Worm (Caenorhabditis elegans) whole organism, late embryonic: ENCODE results near the gene sre-54.

ENCODE experiments used
- T23F11.4 ChIP-seq: fragments of 200-800 bp; sonication (Bioruptor generic); optimal IDR thresholded peaks from 2 replicates; lab custom pipeline; 2018; ENCODE audit warnings: mild to moderate bottlenecking, missing genetic modification characterization, missing compliant biosample characterization
- ama-1 ChIP-seq: fragments of 150-350 bp; optimal IDR thresholded peaks from 2 replicates; lab custom pipeline; 2014
- ceh-9 ChIP-seq: sonication (generic microtip); optimal IDR thresholded peaks from 2 replicates; lab custom pipeline; 2016; ENCODE audit warnings: mild to moderate bottlenecking, missing genetic modification characterization, inconsistent platforms, missing compliant biosample characterization
- che-1 ChIP-seq: sonication (generic microtip); optimal IDR thresholded peaks from 2 replicates; lab custom pipeline; 2016; ENCODE audit warnings: mild to moderate bottlenecking, missing genetic modification characterization, missing compliant biosample characterization
- dmd-4 ChIP-seq: sonication (generic microtip); optimal IDR thresholded peaks from 2 replicates; lab custom pipeline; 2016; ENCODE audit warnings: borderline replicate concordance, missing genetic modification characterization, missing compliant biosample characterization
- madf-2 ChIP-seq: sonication (generic microtip); optimal IDR thresholded peaks from 2 replicates; lab custom pipeline; 2017; ENCODE audit warnings: missing genetic modification characterization, missing compliant biosample characterization
- nfya-1 ChIP-seq: sonication (generic microtip); optimal IDR thresholded peaks from 2 replicates; lab custom pipeline; 2017; ENCODE audit warnings: missing genetic modification characterization, mild to moderate bottlenecking, missing compliant biosample characterization, antibody characterized with exemption, moderate library complexity
- pha-4 ChIP-seq: fragments of 150-350 bp; optimal IDR thresholded peaks from 2 replicates; lab custom pipeline; 2018; ENCODE audit warnings: missing biosample characterization, missing genetic modification reagents, missing genetic modification characterization
- pqm-1 ChIP-seq: sonication (generic microtip); optimal IDR thresholded peaks from 2 replicates; lab custom pipeline; 2016; ENCODE audit warnings: missing genetic modification characterization, missing compliant biosample characterization
- syd-9 ChIP-seq: sonication (generic microtip); optimal IDR thresholded peaks from 2 replicates; lab custom pipeline; 2016; ENCODE audit warnings: mild to moderate bottlenecking, missing genetic modification characterization, moderate library complexity, missing compliant biosample characterization
- tbx-2 ChIP-seq: sonication (generic microtip); optimal IDR thresholded peaks from 2 replicates; lab custom pipeline; 2016; ENCODE audit warnings: missing genetic modification characterization, missing compliant biosample characterization
- unc-55 ChIP-seq: sonication (generic microtip); optimal IDR thresholded peaks from 2 replicates; lab custom pipeline; 2017; ENCODE audit warnings: missing biosample characterization, missing genetic modification reagents, missing genetic modification characterization

ce11 chrII:12373921-12374320 is 41.2 kb downstream of the sre-54 start:
- TF ChIP-seq pha-4 (no peak), pqm-1 (tag; lab: Kevin White, UChicago) (no peak), madf-2 (no peak), syd-9 (no peak), unc-55 (GFP tag; lab: Kevin White, UChicago) (no peak), tbx-2 (no peak), ama-1 (lab: Kevin White, UChicago) (no peak), nfya-1 (tag; lab: Kevin White, UChicago) (no peak), che-1 (tag; lab: Kevin White, UChicago) (no peak), T23F11.4 (GFP tag; lab: Kevin White, UChicago) (no peak), dmd-4 (tag; lab: Kevin White, UChicago) (no peak), ceh-9 (tag; lab: Kevin White, UChicago) (no peak)
